Fruit fly (Drosophila melanogaster) whole organism, adult: ENCODE results near the gene Iml1.

Experiments used
- CG12768 ChIP-seq: fragments of 200-800 bp; sonication (Bioruptor generic); optimal IDR thresholded peaks from 2 replicates; lab custom pipeline; 2017; ENCODE audit warnings: missing biosample characterization, missing genetic modification characterization, mild to moderate bottlenecking, moderate library complexity, missing genetic modification reagents
- CG1620 ChIP-seq: fragments of 200-800 bp; sonication (Bioruptor generic); optimal IDR thresholded peaks from 2 replicates; lab custom pipeline; 2016; ENCODE audit warnings: missing biosample characterization, missing genetic modification characterization
- CG5204 ChIP-seq: fragments of 200-800 bp; sonication (Bioruptor generic); optimal IDR thresholded peaks from 2 replicates; lab custom pipeline; 2016; ENCODE audit warnings: missing biosample characterization, missing genetic modification characterization
- CG7045 ChIP-seq: fragments of 200-800 bp; sonication (Bioruptor generic); optimal IDR thresholded peaks from 2 replicates; lab custom pipeline; 2017; ENCODE audit warnings: missing biosample characterization, mild to moderate bottlenecking, missing genetic modification characterization
- CG7101 ChIP-seq: fragments of 200-800 bp; sonication (Bioruptor generic); optimal IDR thresholded peaks from 2 replicates; lab custom pipeline; 2018; ENCODE audit warnings: missing biosample characterization, mild to moderate bottlenecking, missing genetic modification characterization, moderate library complexity
- Hr96 ChIP-seq: fragments of 200-800 bp; sonication (Bioruptor generic); optimal IDR thresholded peaks from 2 replicates; lab custom pipeline; 2016; ENCODE audit warnings: missing biosample characterization, missing genetic modification characterization
- Mnt ChIP-seq: fragments of 200-800 bp; sonication (Bioruptor generic); optimal IDR thresholded peaks from 2 replicates; lab custom pipeline; 2016; ENCODE audit warnings: missing biosample characterization, mild to moderate bottlenecking, missing genetic modification characterization
- cic ChIP-seq: fragments of 200-800 bp; sonication (Bioruptor generic); optimal IDR thresholded peaks from 2 replicates; lab custom pipeline; 2017; ENCODE audit warnings: missing biosample characterization, mild to moderate bottlenecking, missing genetic modification characterization, moderate library complexity
- cnc ChIP-seq, 2 experiments: fragments of >200 bp; optimal IDR thresholded peaks; 2 replicates each; lab custom pipeline; 2017
- kay ChIP-seq: fragments of 200-800 bp; sonication (Bioruptor generic); peaks from one replicate; lab custom pipeline; 2016; ENCODE audit warnings: missing biosample characterization, missing genetic modification characterization, borderline replicate concordance
- pad ChIP-seq: fragments of 200-800 bp; sonication (Bioruptor generic); optimal IDR thresholded peaks from 3 replicates; lab custom pipeline; 2017; ENCODE audit warnings: missing biosample characterization, missing genetic modification characterization, mild to moderate bottlenecking, moderate library complexity, missing genetic modification reagents
- toe ChIP-seq: fragments of 200-800 bp; sonication (Bioruptor generic); optimal IDR thresholded peaks from 2 replicates; lab custom pipeline; 2016; ENCODE audit warnings: missing biosample characterization, missing genetic modification characterization

dm6 chr3L:1536487-1537337, 2.9 kb upstream of the Iml1 start, which contains the start of the genes CG12091 and pns:
- TF ChIP-seq Mnt (GFP tag; lab: Kevin White, UChicago) (peak; percentile 60), cnc (optimal IDR thresholded peaks at IDR 0.05; lab: Kevin White, UChicago) (no peak), kay (no peak), CG5204 (GFP tag; lab: Kevin White, UChicago) (no peak), Hr96 (GFP tag; lab: Kevin White, UChicago) (peak; percentile 57), pad (GFP tag; lab: Kevin White, UChicago) (peak; percentile 72), CG7045 (GFP tag; lab: Kevin White, UChicago) (peak; percentile 59), toe (GFP tag; lab: Kevin White, UChicago) (peak; percentile 80), CG1620 (GFP tag; lab: Kevin White, UChicago) (peak; percentile 50), cic (GFP tag; lab: Kevin White, UChicago) (peak; percentile 40), CG12768 (GFP tag; lab: Kevin White, UChicago) (peak; percentile 24), CG7101 (tag; lab: Kevin White, UChicago) (peak; percentile 41)
